Worm (Caenorhabditis elegans) whole organism, L4 larva: ENCODE measurements around the gene Y45G5AM.4.

Source experiments
- F26F4.8 ChIP-seq: fragments of 200-800 bp; sonication (Bioruptor generic); conservative IDR thresholded peaks from 2 replicates; pipeline ENCODE4 v1.3.6; 2022; ENCODE audit warnings: missing genetic modification characterization, missing compliant biosample characterization
- F37D6.2 ChIP-seq: sonication (generic microtip); optimal IDR thresholded peaks from 2 replicates; lab custom pipeline; 2016; ENCODE audit warnings: mild to moderate bottlenecking, missing genetic modification characterization, missing compliant biosample characterization
- F44E2.7 ChIP-seq: fragments of 200-800 bp; sonication (Bioruptor generic); IDR thresholded peaks from 2 replicates; pipeline ENCODE4 v2.1.2; 2022; ENCODE audit warnings: missing genetic modification characterization, missing compliant biosample characterization
- R02D3.7 ChIP-seq: fragments of 150-350 bp; sonication (generic microtip); optimal IDR thresholded peaks from 3 replicates; lab custom pipeline; 2014; ENCODE audit warnings: missing biosample characterization, missing genetic modification characterization
- T20F7.1 ChIP-seq: fragments of 200-800 bp; sonication (Bioruptor generic); optimal IDR thresholded peaks from 2 replicates; lab custom pipeline; 2018; ENCODE audit warnings: mild to moderate bottlenecking, missing genetic modification characterization, missing compliant biosample characterization
- T26A8.4 ChIP-seq: fragments of 200-800 bp; sonication (Bioruptor generic); IDR thresholded peaks from 2 replicates; pipeline ENCODE4 v1.3.6; 2022; ENCODE audit warnings: missing genetic modification characterization, missing compliant biosample characterization
- Y105C5A.15 ChIP-seq: fragments of 200-800 bp; sonication (Bioruptor generic); IDR thresholded peaks from 2 replicates; pipeline ENCODE4 v1.3.6; 2022; ENCODE audit warnings: missing genetic modification characterization, missing compliant biosample characterization
- Y48G9A.11 ChIP-seq: fragments of 200-800 bp; sonication (Bioruptor generic); IDR thresholded peaks from 2 replicates; pipeline ENCODE4 v1.3.6; 2022; ENCODE audit warnings: missing genetic modification reagents, missing genetic modification characterization, missing compliant biosample characterization
- Y5F2A.4 ChIP-seq: fragments of 200-800 bp; sonication (Bioruptor generic); optimal IDR thresholded peaks from 2 replicates; lab custom pipeline; 2018; ENCODE audit warnings: mild to moderate bottlenecking, missing genetic modification characterization, missing compliant biosample characterization
- ama-1 ChIP-seq: fragments of 150-350 bp; optimal IDR thresholded peaks from 2 replicates; lab custom pipeline; 2014; ENCODE audit warnings: inconsistent platforms, mixed read lengths
- arid-1 ChIP-seq: fragments of 200-800 bp; sonication (Bioruptor generic); conservative IDR thresholded peaks from 2 replicates; pipeline ENCODE4 v1.3.6; 2022; ENCODE audit warnings: missing genetic modification reagents, missing genetic modification characterization, missing compliant biosample characterization
- attf-4 ChIP-seq: sonication (generic microtip); optimal IDR thresholded peaks from 3 replicates; lab custom pipeline; 2017; ENCODE audit warnings: missing biosample characterization, missing genetic modification characterization
- ceh-28 ChIP-seq: fragments of 150-350 bp; optimal IDR thresholded peaks from 2 replicates; lab custom pipeline; 2014; ENCODE audit warnings: missing biosample characterization, missing genetic modification reagents, missing genetic modification characterization
- cey-2 ChIP-seq: sonication (generic microtip); optimal IDR thresholded peaks from 3 replicates; lab custom pipeline; 2017; ENCODE audit warnings: missing genetic modification characterization, mild to moderate bottlenecking, missing compliant biosample characterization, antibody characterized with exemption, borderline replicate concordance; ENCODE audit not compliant: insufficient read depth
- daf-16 ChIP-seq, 3 experiments: sonication (generic microtip); optimal IDR thresholded peaks; 2 replicates each; lab custom pipeline; 2016 to 2017; ENCODE audit warnings: missing genetic modification characterization in 3 of 3, missing genetic modification reagents in 3 of 3, mild to moderate bottlenecking in 2 of 3, missing compliant biosample characterization in 2 of 3, missing biosample characterization in 1 of 3, moderate library complexity in 1 of 3
- daf-8 ChIP-seq: fragments of 200-800 bp; sonication (Bioruptor generic); IDR thresholded peaks from 2 replicates; pipeline ENCODE4 v1.3.6; 2022; ENCODE audit warnings: missing genetic modification characterization, missing compliant biosample characterization
- dmd-6 ChIP-seq: fragments of 200-800 bp; sonication (Bioruptor generic); IDR thresholded peaks from 2 replicates; pipeline ENCODE4 v1.3.6; 2022; ENCODE audit warnings: missing genetic modification reagents, missing genetic modification characterization, missing compliant biosample characterization
- dmd-8 ChIP-seq: fragments of 200-800 bp; sonication (Bioruptor generic); IDR thresholded peaks from 2 replicates; pipeline ENCODE4 v1.3.6; 2022; ENCODE audit warnings: missing genetic modification characterization, missing compliant biosample characterization
- duxl-1 ChIP-seq: sonication (generic microtip); optimal IDR thresholded peaks from 2 replicates; lab custom pipeline; 2016; ENCODE audit warnings: mild to moderate bottlenecking, missing genetic modification characterization, moderate library complexity, missing compliant biosample characterization; ENCODE audit not compliant: poor library complexity
- egl-27 ChIP-seq: sonication (generic microtip); optimal IDR thresholded peaks from 3 replicates; lab custom pipeline; 2017; ENCODE audit warnings: missing biosample characterization, missing genetic modification reagents, missing genetic modification characterization
- fkh-10 ChIP-seq: fragments of 150-350 bp; optimal IDR thresholded peaks from 2 replicates; lab custom pipeline; 2014; ENCODE audit warnings: missing biosample characterization, missing genetic modification reagents, missing genetic modification characterization
- gei-8 ChIP-seq: fragments of 200-800 bp; sonication (Bioruptor generic); optimal IDR thresholded peaks from 2 replicates; lab custom pipeline; 2018; ENCODE audit warnings: mild to moderate bottlenecking, missing genetic modification characterization, missing compliant biosample characterization
- hlh-11 ChIP-seq: fragments of 200-800 bp; sonication (Bioruptor generic); optimal IDR thresholded peaks from 2 replicates; lab custom pipeline; 2018; ENCODE audit warnings: mild to moderate bottlenecking, missing genetic modification characterization, missing compliant biosample characterization
- hmg-1.1 ChIP-seq: fragments of 200-800 bp; sonication (Bioruptor generic); IDR thresholded peaks from 2 replicates; pipeline ENCODE4 v1.3.6; 2022; ENCODE audit warnings: missing genetic modification reagents, missing genetic modification characterization, missing compliant biosample characterization
- lim-7 ChIP-seq: fragments of 200-800 bp; sonication (Bioruptor generic); IDR thresholded peaks from 2 replicates; pipeline ENCODE4 v1.3.6; 2022; ENCODE audit warnings: missing genetic modification characterization, missing compliant biosample characterization
- lin-29 ChIP-seq: fragments of 200-800 bp; sonication (Bioruptor generic); IDR thresholded peaks from 2 replicates; pipeline ENCODE4 v1.3.6; 2022; ENCODE audit warnings: missing genetic modification reagents, missing genetic modification characterization, missing compliant biosample characterization
- lin-38 ChIP-seq: fragments of 200-800 bp; sonication (Bioruptor generic); IDR thresholded peaks from 2 replicates; pipeline ENCODE4 v1.3.6; 2022; ENCODE audit warnings: missing genetic modification reagents, missing genetic modification characterization, missing compliant biosample characterization
- madf-5 ChIP-seq, 2 experiments: fragments of 200-800 bp; sonication (Bioruptor generic); IDR thresholded peaks; 2 replicates each; pipeline ENCODE4 v1.3.6; 2022; ENCODE audit warnings: missing compliant biosample characterization in 2 of 2, missing genetic modification characterization in 2 of 2
- mdl-1 ChIP-seq, 2 experiments: fragments of 150-350 bp in 1 of 2; sonication (generic microtip) in 1 of 2; optimal IDR thresholded peaks; 2 replicates each; lab custom pipeline; 2014 to 2017; ENCODE audit warnings: missing biosample characterization in 2 of 2, missing genetic modification characterization in 2 of 2
- mdt-29 ChIP-seq: fragments of 200-800 bp; sonication (Bioruptor generic); IDR thresholded peaks from 2 replicates; pipeline ENCODE4 v1.3.6; 2022; ENCODE audit warnings: missing genetic modification reagents, missing genetic modification characterization, missing compliant biosample characterization
- mes-2 ChIP-seq: sonication (generic microtip); optimal IDR thresholded peaks from 2 replicates; lab custom pipeline; 2016; ENCODE audit warnings: missing genotype, mild to moderate bottlenecking, missing genetic modification characterization, missing compliant biosample characterization; ENCODE audit not compliant: poor library complexity, severe bottlenecking
- mxl-3 ChIP-seq: fragments of 200-800 bp; sonication (Bioruptor generic); optimal IDR thresholded peaks from 2 replicates; lab custom pipeline; 2018; ENCODE audit warnings: mild to moderate bottlenecking, missing genetic modification characterization, missing compliant biosample characterization
- nhr-102 ChIP-seq: sonication (generic microtip); optimal IDR thresholded peaks from 2 replicates; lab custom pipeline; 2016; ENCODE audit warnings: mild to moderate bottlenecking, missing genetic modification characterization, moderate library complexity, missing compliant biosample characterization
- nhr-111 ChIP-seq: fragments of 200-800 bp; sonication (Bioruptor generic); optimal IDR thresholded peaks from 2 replicates; lab custom pipeline; 2018; ENCODE audit warnings: mild to moderate bottlenecking, missing genetic modification characterization, missing compliant biosample characterization
- nhr-237 ChIP-seq: sonication (generic microtip); optimal IDR thresholded peaks from 2 replicates; lab custom pipeline; 2017; ENCODE audit warnings: missing biosample characterization, missing genetic modification characterization
- nhr-28 ChIP-seq: fragments of 150-350 bp; optimal IDR thresholded peaks from 2 replicates; lab custom pipeline; 2014; ENCODE audit warnings: missing biosample characterization, missing genetic modification characterization
- nhr-41 ChIP-seq: fragments of 200-800 bp; sonication (Bioruptor generic); IDR thresholded peaks from 2 replicates; pipeline ENCODE4 v1.3.6; 2022; ENCODE audit warnings: missing genetic modification reagents, missing genetic modification characterization, missing compliant biosample characterization
- nhr-48 ChIP-seq: sonication (generic microtip); optimal IDR thresholded peaks from 2 replicates; lab custom pipeline; 2016; ENCODE audit warnings: mild to moderate bottlenecking, missing genetic modification characterization, missing compliant biosample characterization
- nhr-6 ChIP-seq: fragments of 150-350 bp; optimal IDR thresholded peaks from 2 replicates; lab custom pipeline; 2014; ENCODE audit warnings: missing biosample characterization, missing genetic modification characterization
- pha-4 ChIP-seq, 2 experiments: fragments of 150-350 bp in 1 of 2; fragments of 200-800 bp in 1 of 2; sonication (Bioruptor generic) in 1 of 2; IDR thresholded peaks in 1 of 2; optimal IDR thresholded peaks in 1 of 2; 2 replicates each; pipeline versions ENCODE4 v1.3.6 to Lab custom; 2014 to 2022; ENCODE audit warnings: missing genetic modification characterization in 2 of 2, missing genetic modification reagents in 2 of 2, missing biosample characterization in 1 of 2, missing compliant biosample characterization in 1 of 2
- php-3 ChIP-seq: fragments of 200-800 bp; sonication (Bioruptor generic); IDR thresholded peaks from 2 replicates; pipeline ENCODE4 v1.3.6; 2022; ENCODE audit warnings: missing genetic modification reagents, missing genetic modification characterization, missing compliant biosample characterization
- pqm-1 ChIP-seq: sonication (generic microtip); optimal IDR thresholded peaks from 2 replicates; lab custom pipeline; 2017; ENCODE audit warnings: missing biosample characterization, missing genetic modification characterization
- sdz-12 ChIP-seq: fragments of 200-800 bp; sonication (Bioruptor generic); optimal IDR thresholded peaks from 2 replicates; lab custom pipeline; 2018; ENCODE audit warnings: mild to moderate bottlenecking, missing genetic modification characterization, missing compliant biosample characterization
- snpc-1.2 ChIP-seq: fragments of 200-800 bp; sonication (Bioruptor generic); IDR thresholded peaks from 2 replicates; pipeline ENCODE4 v1.3.6; 2022; ENCODE audit warnings: missing genetic modification reagents, missing genetic modification characterization, missing compliant biosample characterization
- snpc-4 ChIP-seq: fragments of 150-350 bp; optimal IDR thresholded peaks from 2 replicates; lab custom pipeline; 2014; ENCODE audit warnings: missing biosample characterization, missing genetic modification characterization
- tra-1 ChIP-seq: fragments of 200-800 bp; sonication (Bioruptor generic); IDR thresholded peaks from 2 replicates; pipeline ENCODE4 v1.3.6; 2022; ENCODE audit warnings: missing genetic modification reagents, missing genetic modification characterization, missing compliant biosample characterization
- unc-130 ChIP-seq: sonication (generic microtip); optimal IDR thresholded peaks from 2 replicates; lab custom pipeline; 2016; ENCODE audit warnings: missing genetic modification reagents, missing genetic modification characterization, missing compliant biosample characterization
- vab-7 ChIP-seq: fragments of 200-800 bp; sonication (Bioruptor generic); IDR thresholded peaks from 2 replicates; pipeline ENCODE4 v1.3.6; 2022; ENCODE audit warnings: missing genetic modification reagents, missing genetic modification characterization, missing compliant biosample characterization
- ztf-11 ChIP-seq: fragments of 150-350 bp; optimal IDR thresholded peaks from 2 replicates; lab custom pipeline; 2014; ENCODE audit warnings: missing biosample characterization, missing genetic modification characterization

Y45G5AM.4 gene

ce11 chrV:4186453-4187143 lies 23.6 kb downstream of the Y45G5AM.4 start:
- TF ChIP-seq Y105C5A.15 (GFP tag; lab: Robert Waterston, UW), result no peak
- TF ChIP-seq nhr-111 (GFP tag; lab: Kevin White, UChicago), result no peak
- 0 out of 2 replicates have a peak, but pooled peaks have one; percentile 14 for TF ChIP-seq php-3 (GFP tag; lab: Robert Waterston, UW)
- no peak for TF ChIP-seq nhr-41 (GFP tag; lab: Robert Waterston, UW)
- TF ChIP-seq snpc-1.2 (GFP tag; lab: Robert Waterston, UW), result no peak
- 0 out of 2 replicates have a peak, but pooled peaks have one; percentile 33 for TF ChIP-seq arid-1
- TF ChIP-seq nhr-102, result peak; percentile 35
- TF ChIP-seq snpc-4 (tag; lab: Kevin White, UChicago), result no peak
- TF ChIP-seq nhr-48 (tag; lab: Kevin White, UChicago), result peak; percentile 50
- peak; percentile 20 for TF ChIP-seq nhr-28
- TF ChIP-seq ztf-11 (tag; lab: Kevin White, UChicago), result no peak
- TF ChIP-seq daf-8 (GFP tag; lab: Robert Waterston, UW), result no peak
- TF ChIP-seq sdz-12 (GFP tag; lab: Kevin White, UChicago), result no peak
- no peak for TF ChIP-seq daf-16 (GFP tag; optimal IDR thresholded peaks at IDR 0.05; lab: Kevin White, UChicago)
- TF ChIP-seq daf-16 (tag; optimal IDR thresholded peaks at IDR 0.05; lab: Kevin White, UChicago), result peak; percentile 38
- no peak for TF ChIP-seq T26A8.4 (GFP tag; lab: Robert Waterston, UW)
- no peak for TF ChIP-seq F26F4.8 (GFP tag; lab: Robert Waterston, UW)
- TF ChIP-seq attf-4 (tag; lab: Kevin White, UChicago), result no peak
- TF ChIP-seq lin-38 (GFP tag; lab: Robert Waterston, UW), result peak; percentile 37; the same call in 1 of the 2 replicates
- TF ChIP-seq Y48G9A.11 (GFP tag; lab: Robert Waterston, UW), result no peak
- TF ChIP-seq nhr-6, result no peak
- peak; percentile 31 to 53 for TF ChIP-seq mdl-1 (tag; optimal IDR thresholded peaks at IDR 0.05; lab: Kevin White, UChicago)
- no peak for TF ChIP-seq pqm-1 (tag; lab: Kevin White, UChicago)
- TF ChIP-seq T20F7.1, result no peak
- TF ChIP-seq lim-7 (GFP tag; lab: Robert Waterston, UW), result 0 out of 2 replicates have a peak, but pooled peaks have one; percentile 43
- no peak for TF ChIP-seq F44E2.7
- no peak for TF ChIP-seq Y5F2A.4
- no peak for TF ChIP-seq tra-1
- TF ChIP-seq mdt-29 (GFP tag; lab: Robert Waterston, UW), result 0 out of 2 replicates have a peak, but pooled peaks have one; percentile 34
- no peak for TF ChIP-seq madf-5 (GFP tag; IDR thresholded peaks at IDR 0.05; lab: Robert Waterston, UW)
- TF ChIP-seq ceh-28 (tag; lab: Kevin White, UChicago), result no peak
- TF ChIP-seq mes-2 (tag; lab: Kevin White, UChicago), result peak; percentile 14
- no peak for TF ChIP-seq lin-29 (GFP tag; lab: Robert Waterston, UW)
- no peak for TF ChIP-seq R02D3.7 (tag; lab: Kevin White, UChicago)
- peak; percentile 45 for TF ChIP-seq pha-4 (GFP tag; IDR thresholded peaks at IDR 0.05; lab: Robert Waterston, UW)
- TF ChIP-seq pha-4 (tag; optimal IDR thresholded peaks at IDR 0.05; lab: Kevin White, UChicago), result no peak
- no peak for TF ChIP-seq fkh-10 (GFP tag; lab: Kevin White, UChicago)
- peak; percentile 82 for TF ChIP-seq dmd-6 (GFP tag; lab: Robert Waterston, UW)
- TF ChIP-seq egl-27 (tag; lab: Kevin White, UChicago), result no peak
- TF ChIP-seq unc-130 (GFP tag; lab: Kevin White, UChicago), result no peak
- TF ChIP-seq vab-7, result no peak
- no peak for TF ChIP-seq hmg-1.1 (GFP tag; lab: Robert Waterston, UW)
- no peak for TF ChIP-seq ama-1 (lab: Kevin White, UChicago)
- TF ChIP-seq nhr-237 (tag; lab: Kevin White, UChicago), result no peak
- no peak for TF ChIP-seq gei-8
- no peak for TF ChIP-seq cey-2 (tag; lab: Kevin White, UChicago)
- TF ChIP-seq F37D6.2 (tag; lab: Kevin White, UChicago), result no peak
- TF ChIP-seq mxl-3, result peak; percentile 97
- TF ChIP-seq hlh-11 (tag; lab: Kevin White, UChicago), result peak; percentile 90
- TF ChIP-seq duxl-1 (tag; lab: Kevin White, UChicago), result peak; percentile 36
- TF ChIP-seq dmd-8 (GFP tag; lab: Robert Waterston, UW), result no peak
